Fruit fly (Drosophila melanogaster) whole organism, embryonic: ENCODE results near the gene CG11672.

ENCODE experiments used
- Awh ChIP-seq: fragments of 200-800 bp; sonication (Bioruptor generic); IDR thresholded peaks from 2 replicates; pipeline ENCODE4, ENCODE4 v1.3.6; 2022; ENCODE audit warnings: missing biosample characterization, missing genetic modification characterization
- CG11560 ChIP-seq: fragments of 200-800 bp; sonication (Bioruptor generic); IDR thresholded peaks from 3 replicates; pipeline ENCODE4 v1.3.6; 2022; ENCODE audit warnings: missing biosample characterization, missing genetic modification characterization
- CG12391 ChIP-seq: fragments of 200-800 bp; sonication (Bioruptor generic); optimal IDR thresholded peaks from 3 replicates; lab custom pipeline; 2018; ENCODE audit warnings: missing biosample characterization, mild to moderate bottlenecking, missing genetic modification characterization, moderate library complexity
- CG13123 ChIP-seq: fragments of 200-800 bp; sonication (Bioruptor generic); optimal IDR thresholded peaks from 2 replicates; lab custom pipeline; 2016; ENCODE audit warnings: missing biosample characterization, missing genetic modification characterization
- CG13296 ChIP-seq: fragments of 200-800 bp; sonication (Bioruptor generic); optimal IDR thresholded peaks from 3 replicates; lab custom pipeline; 2018; ENCODE audit warnings: missing biosample characterization, mild to moderate bottlenecking, missing genetic modification characterization
- CG14710 ChIP-seq: fragments of 200-800 bp; sonication (Bioruptor generic); optimal IDR thresholded peaks from 3 replicates; lab custom pipeline; 2019; ENCODE audit warnings: missing biosample characterization, mild to moderate bottlenecking, missing genetic modification characterization, moderate library complexity
- CG2199 ChIP-seq: fragments of 200-800 bp; sonication (Bioruptor generic); IDR thresholded peaks from 3 replicates; pipeline ENCODE4 v1.3.6; 2022; ENCODE audit warnings: missing biosample characterization, missing genetic modification characterization
- CG31441 ChIP-seq: fragments of 200-800 bp; sonication (Bioruptor generic); IDR thresholded peaks from 2 replicates; pipeline ENCODE4 v1.3.6; 2022; ENCODE audit warnings: missing biosample characterization, missing genetic modification characterization
- CG42726 ChIP-seq: fragments of 200-800 bp; sonication (Bioruptor generic); IDR thresholded peaks from 2 replicates; pipeline ENCODE4 v1.3.6; 2022; ENCODE audit warnings: missing biosample characterization, missing genetic modification characterization; ENCODE audit not compliant: partially characterized antibody
- CG4854 ChIP-seq: fragments of 200-800 bp; sonication (Bioruptor generic); optimal IDR thresholded peaks from 2 replicates; lab custom pipeline; 2016; ENCODE audit warnings: missing biosample characterization, missing genetic modification characterization, inconsistent platforms
- CG5180 ChIP-seq: fragments of 200-800 bp; sonication (Bioruptor generic); optimal IDR thresholded peaks from 3 replicates; lab custom pipeline; 2017; ENCODE audit warnings: missing biosample characterization, missing genetic modification characterization, mild to moderate bottlenecking, moderate library complexity, missing genetic modification reagents
- CG6791 ChIP-seq: fragments of 200-800 bp; sonication (Bioruptor generic); IDR thresholded peaks from 3 replicates; pipeline ENCODE4 v1.3.6; 2022; ENCODE audit warnings: missing biosample characterization, missing genetic modification characterization; ENCODE audit not compliant: partially characterized antibody
- CG7987 ChIP-seq: fragments of 200-800 bp; sonication (Bioruptor generic); optimal IDR thresholded peaks from 2 replicates; lab custom pipeline; 2018; ENCODE audit warnings: missing biosample characterization, mild to moderate bottlenecking, missing genetic modification characterization, moderate library complexity
- CG9609 ChIP-seq: fragments of 200-800 bp; sonication (Bioruptor generic); optimal IDR thresholded peaks from 3 replicates; lab custom pipeline; 2016; ENCODE audit warnings: missing biosample characterization, missing genetic modification characterization
- CG9727 ChIP-seq: fragments of 200-800 bp; sonication (Bioruptor generic); optimal IDR thresholded peaks from 3 replicates; lab custom pipeline; 2017; ENCODE audit warnings: missing biosample characterization, mild to moderate bottlenecking, missing genetic modification characterization
- Dfd ChIP-seq, 2 experiments: fragments of >200 bp; optimal IDR thresholded peaks; 2 replicates each; lab custom pipeline; 2017; ENCODE audit warnings: missing biosample characterization in 2 of 2, missing genetic modification characterization in 2 of 2
- E2f1 ChIP-seq: fragments of 200-800 bp; sonication (Bioruptor generic); IDR thresholded peaks from 2 replicates; pipeline ENCODE4 v1.3.6; 2022; ENCODE audit warnings: missing biosample characterization, missing genetic modification characterization
- Ets97D ChIP-seq: fragments of 200-800 bp; sonication (Bioruptor generic); optimal IDR thresholded peaks from 3 replicates; lab custom pipeline; 2016; ENCODE audit warnings: missing biosample characterization, missing genetic modification characterization
- Fer1 ChIP-seq: fragments of 200-800 bp; sonication (Bioruptor generic); optimal IDR thresholded peaks from 2 replicates; lab custom pipeline; 2017; ENCODE audit warnings: missing biosample characterization, mild to moderate bottlenecking, missing genetic modification characterization
- Nf-YA ChIP-seq: fragments of 200-800 bp; sonication (Bioruptor generic); IDR thresholded peaks from 2 replicates; pipeline ENCODE4 v1.3.6; 2022; ENCODE audit warnings: missing biosample characterization, missing genetic modification characterization
- Poxn ChIP-seq: fragments of 200-800 bp; sonication (Bioruptor generic); IDR thresholded peaks from 2 replicates; pipeline ENCODE4 v1.3.6; 2022; ENCODE audit warnings: missing biosample characterization, missing genetic modification characterization
- Ptx1 ChIP-seq: fragments of 200-800 bp; sonication (Bioruptor generic); IDR thresholded peaks from 2 replicates; pipeline ENCODE4 v1.3.6; 2022; ENCODE audit warnings: missing biosample characterization, missing genetic modification characterization
- Rfx ChIP-seq: fragments of 200-800 bp; sonication (Bioruptor generic); IDR thresholded peaks from 2 replicates; pipeline ENCODE4 v1.3.6; 2022; ENCODE audit warnings: missing biosample characterization, missing genetic modification characterization
- Taf1 ChIP-seq: fragments of 200-800 bp; sonication (Bioruptor generic); IDR thresholded peaks from 2 replicates; pipeline ENCODE4 v1.3.6; 2022; ENCODE audit warnings: missing biosample characterization, missing genetic modification characterization
- Xrp1 ChIP-seq: fragments of 200-800 bp; sonication (Bioruptor generic); IDR thresholded peaks from 2 replicates; pipeline ENCODE4 v1.3.6; 2022; ENCODE audit warnings: missing biosample characterization, missing genetic modification characterization
- YL-1 ChIP-seq: fragments of 200-800 bp; sonication (Bioruptor generic); optimal IDR thresholded peaks from 3 replicates; lab custom pipeline; 2017; ENCODE audit warnings: missing biosample characterization, mild to moderate bottlenecking, missing genetic modification characterization
- amos ChIP-seq: fragments of 200-800 bp; sonication (Bioruptor generic); IDR thresholded peaks from 2 replicates; pipeline ENCODE4 v1.3.6; 2022; ENCODE audit warnings: missing biosample characterization, missing genetic modification characterization; ENCODE audit not compliant: partially characterized antibody
- bigmax ChIP-seq: fragments of 200-800 bp; sonication (Bioruptor generic); optimal IDR thresholded peaks from 2 replicates; lab custom pipeline; 2018; ENCODE audit warnings: missing biosample characterization, mild to moderate bottlenecking, missing genetic modification characterization
- caup ChIP-seq: fragments of 200-800 bp; sonication (Bioruptor generic); optimal IDR thresholded peaks from 3 replicates; lab custom pipeline; 2017; ENCODE audit warnings: missing biosample characterization, mild to moderate bottlenecking, missing genetic modification characterization, moderate library complexity; ENCODE audit not compliant: severe bottlenecking
- ci ChIP-seq: fragments of 200-800 bp; sonication (Bioruptor generic); IDR thresholded peaks from 3 replicates; pipeline ENCODE4 v1.3.6; 2022; ENCODE audit warnings: missing biosample characterization, missing genetic modification characterization
- dmrt11E ChIP-seq: fragments of 200-800 bp; sonication (Bioruptor generic); optimal IDR thresholded peaks from 3 replicates; lab custom pipeline; 2018; ENCODE audit warnings: missing biosample characterization, mild to moderate bottlenecking, missing genetic modification characterization, moderate library complexity
- fru ChIP-seq: fragments of >200 bp; optimal IDR thresholded peaks from 2 replicates; lab custom pipeline; 2017
- gcm2 ChIP-seq: fragments of 200-800 bp; sonication (Bioruptor generic); optimal IDR thresholded peaks from 2 replicates; lab custom pipeline; 2016; ENCODE audit warnings: missing biosample characterization, missing genetic modification characterization
- grn ChIP-seq: fragments of 200-800 bp; sonication (Bioruptor generic); optimal IDR thresholded peaks from 3 replicates; lab custom pipeline; 2017; ENCODE audit warnings: missing biosample characterization, missing genetic modification characterization
- inv ChIP-seq: fragments of 200-800 bp; sonication (Bioruptor generic); IDR thresholded peaks from 2 replicates; pipeline ENCODE4 v1.3.6; 2022; ENCODE audit warnings: missing biosample characterization, missing genetic modification characterization; ENCODE audit not compliant: partially characterized antibody
- pb ChIP-seq: fragments of 200-800 bp; sonication (Bioruptor generic); optimal IDR thresholded peaks from 3 replicates; lab custom pipeline; 2016; ENCODE audit warnings: missing biosample characterization, missing genetic modification characterization
- pita ChIP-seq: fragments of 200-800 bp; sonication (Bioruptor generic); optimal IDR thresholded peaks from 2 replicates; lab custom pipeline; 2017; ENCODE audit warnings: missing biosample characterization, mild to moderate bottlenecking, missing genetic modification characterization
- prd ChIP-seq, 3 experiments: fragments of >200 bp in 2 of 3; fragments of 200-800 bp in 1 of 3; sonication (Bioruptor generic) in 1 of 3; optimal IDR thresholded peaks in 2 of 3; IDR thresholded peaks in 1 of 3; 2 replicates in 2 of 3; 3 replicates in 1 of 3; pipeline versions ENCODE4 v1.3.6 to Lab custom; 2017 to 2022; ENCODE audit warnings: missing biosample characterization in 1 of 3, missing genetic modification characterization in 1 of 3
- repo ChIP-seq: fragments of 200-800 bp; sonication (Bioruptor generic); optimal IDR thresholded peaks from 2 replicates; lab custom pipeline; 2016; ENCODE audit warnings: missing biosample characterization, missing genetic modification characterization
- row ChIP-seq: fragments of 200-800 bp; sonication (Bioruptor generic); IDR thresholded peaks from 3 replicates; pipeline ENCODE4 v1.3.6; 2022; ENCODE audit warnings: missing biosample characterization, missing genetic modification characterization
- sima ChIP-seq: fragments of 200-800 bp; sonication (Bioruptor generic); optimal IDR thresholded peaks from 2 replicates; lab custom pipeline; 2016; ENCODE audit warnings: missing biosample characterization, missing genetic modification characterization
- trh ChIP-seq: fragments of 200-800 bp; sonication (Bioruptor generic); optimal IDR thresholded peaks from 2 replicates; lab custom pipeline; 2016; ENCODE audit warnings: missing biosample characterization, missing genetic modification characterization
- twi ChIP-seq: fragments of 200-800 bp; optimal IDR thresholded peaks from 2 replicates; lab custom pipeline; 2019; ENCODE audit warnings: missing biosample characterization, mild to moderate bottlenecking, missing genetic modification characterization, moderate library complexity
- vvl ChIP-seq: fragments of 200-800 bp; sonication (Bioruptor generic); IDR thresholded peaks from 2 replicates; pipeline ENCODE4 v1.3.6; 2022; ENCODE audit warnings: missing biosample characterization, missing genetic modification characterization
- zen2 ChIP-seq: fragments of 200-800 bp; sonication (Bioruptor generic); IDR thresholded peaks from 3 replicates; pipeline ENCODE4 v1.3.6; 2022; ENCODE audit warnings: missing biosample characterization, missing genetic modification characterization; ENCODE audit not compliant: partially characterized antibody
- zf30C ChIP-seq: fragments of 200-800 bp; sonication (Bioruptor generic); optimal IDR thresholded peaks from 3 replicates; lab custom pipeline; 2018; ENCODE audit warnings: missing biosample characterization, mild to moderate bottlenecking, missing genetic modification characterization
- zfh1 ChIP-seq: fragments of 200-800 bp; sonication (Bioruptor generic); IDR thresholded peaks from 3 replicates; pipeline ENCODE4 v1.3.6; 2022; ENCODE audit warnings: missing biosample characterization, missing genetic modification characterization

CG11672 gene

DNA sequence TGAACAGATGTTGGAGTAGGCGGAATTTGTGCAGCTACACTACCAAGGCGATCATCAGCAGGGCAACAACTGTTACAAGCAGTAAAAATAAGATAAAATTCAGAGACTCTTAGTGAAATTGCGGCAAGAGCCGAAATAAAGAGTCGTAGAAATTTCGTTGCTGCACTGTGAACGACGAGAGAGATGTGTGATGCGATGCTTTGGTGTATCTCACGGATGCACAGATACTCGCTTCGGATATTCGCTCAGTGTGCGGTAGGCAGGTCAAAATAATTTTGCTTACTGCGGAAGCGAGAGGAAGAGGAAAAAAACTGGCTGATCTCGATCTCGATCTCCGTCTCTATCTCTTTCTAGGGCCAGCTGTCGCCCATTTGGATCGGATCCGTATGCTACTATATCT lies 1.6 kb downstream of the CG11672 start:
- no peak for TF ChIP-seq CG11560 (tag; lab: Robert Waterston, UW)
- TF ChIP-seq CG7987, result no peak
- TF ChIP-seq CG5180, result no peak
- TF ChIP-seq CG9609 (GFP tag; lab: Kevin White, UChicago), result no peak
- TF ChIP-seq pita (GFP tag; lab: Kevin White, UChicago), result no peak
- 0 out of 2 replicates have a peak, but pooled peaks have one; percentile 13 for TF ChIP-seq Xrp1
- TF ChIP-seq CG2199, result 0 out of 3 replicates have a peak, but pooled peaks have one; percentile 38
- TF ChIP-seq CG9727, result no peak
- TF ChIP-seq CG13123, result no peak
- TF ChIP-seq CG31441, result no peak
- TF ChIP-seq inv (GFP tag; lab: Robert Waterston, UW), result no peak
- no peak for TF ChIP-seq CG13296 (GFP tag; lab: Kevin White, UChicago)
- no peak for TF ChIP-seq E2f1
- TF ChIP-seq CG6791 (GFP tag; lab: Robert Waterston, UW), result no peak
- no peak for TF ChIP-seq Fer1 (GFP tag; lab: Kevin White, UChicago)
- 0 out of 2 replicates have a peak, but pooled peaks have one; percentile 22 for TF ChIP-seq vvl (GFP tag; lab: Robert Waterston, UW)
- TF ChIP-seq Nf-YA (GFP tag; lab: Robert Waterston, UW), result no peak
- TF ChIP-seq Taf1 (GFP tag; lab: Robert Waterston, UW), result no peak
- no peak for TF ChIP-seq gcm2 (GFP tag; lab: Kevin White, UChicago)
- peak; percentile 88 for TF ChIP-seq twi (tag; lab: Kevin White, UChicago)
- no peak for TF ChIP-seq trh (GFP tag; lab: Kevin White, UChicago)
- no peak for TF ChIP-seq YL-1 (GFP tag; lab: Kevin White, UChicago)
- TF ChIP-seq sima (GFP tag; lab: Kevin White, UChicago), result no peak
- TF ChIP-seq caup, result no peak
- TF ChIP-seq zf30C (GFP tag; lab: Kevin White, UChicago), result peak; percentile 92
- no peak for TF ChIP-seq Poxn (GFP tag; lab: Robert Waterston, UW)
- TF ChIP-seq Dfd (GFP tag; optimal IDR thresholded peaks at IDR 0.05; lab: Kevin White, UChicago), result no peak
- TF ChIP-seq dmrt11E (tag; lab: Kevin White, UChicago), result no peak
- TF ChIP-seq Ptx1, result 0 out of 2 replicates have a peak, but pooled peaks have one; percentile 14
- no peak for TF ChIP-seq prd (optimal IDR thresholded peaks at IDR 0.05; lab: Kevin White, UChicago)
- TF ChIP-seq prd (GFP tag; IDR thresholded peaks at IDR 0.05; lab: Robert Waterston, UW), result peak; percentile 27; the same call in 1 of the 3 replicates
- no peak for TF ChIP-seq CG12391
- TF ChIP-seq Rfx (GFP tag; lab: Robert Waterston, UW), result no peak
- TF ChIP-seq bigmax, result no peak
- no peak for TF ChIP-seq Awh (GFP tag; lab: Robert Waterston, UW)
- TF ChIP-seq fru (lab: Kevin White, UChicago), result no peak
- TF ChIP-seq Ets97D (GFP tag; lab: Kevin White, UChicago), result no peak
- TF ChIP-seq repo (GFP tag; lab: Kevin White, UChicago), result no peak
- TF ChIP-seq zen2, result no peak
- no peak for TF ChIP-seq CG4854 (GFP tag; lab: Kevin White, UChicago)
- peak; percentile 31; the same call in 1 of the 2 replicates for TF ChIP-seq amos (GFP tag; lab: Robert Waterston, UW)
- TF ChIP-seq CG14710 (tag; lab: Kevin White, UChicago), result no peak
- 0 out of 3 replicates have a peak, but pooled peaks have one; percentile 6 for TF ChIP-seq zfh1 (GFP tag; lab: Robert Waterston, UW)
- peak; percentile 30; the same call in 1 of the 3 replicates for TF ChIP-seq ci
- no peak for TF ChIP-seq pb (GFP tag; lab: Kevin White, UChicago)
- 0 out of 3 replicates have a peak, but pooled peaks have one; percentile 28 for TF ChIP-seq row (GFP tag; lab: Robert Waterston, UW)
- TF ChIP-seq CG42726 (GFP tag; lab: Robert Waterston, UW), result no peak
- peak; percentile 25 for TF ChIP-seq grn (GFP tag; lab: Kevin White, UChicago)
